Worm (Caenorhabditis elegans) whole organism, dauer: Measurements from ENCODE around the gene F55G11.6.

ENCODE experiments used
- unc-62 ChIP-seq: sonication (generic microtip); optimal IDR thresholded peaks from 2 replicates; lab custom pipeline; 2017; ENCODE audit warnings: missing biosample characterization, missing genetic modification reagents, missing genetic modification characterization

The F55G11.6 gene

DNA sequence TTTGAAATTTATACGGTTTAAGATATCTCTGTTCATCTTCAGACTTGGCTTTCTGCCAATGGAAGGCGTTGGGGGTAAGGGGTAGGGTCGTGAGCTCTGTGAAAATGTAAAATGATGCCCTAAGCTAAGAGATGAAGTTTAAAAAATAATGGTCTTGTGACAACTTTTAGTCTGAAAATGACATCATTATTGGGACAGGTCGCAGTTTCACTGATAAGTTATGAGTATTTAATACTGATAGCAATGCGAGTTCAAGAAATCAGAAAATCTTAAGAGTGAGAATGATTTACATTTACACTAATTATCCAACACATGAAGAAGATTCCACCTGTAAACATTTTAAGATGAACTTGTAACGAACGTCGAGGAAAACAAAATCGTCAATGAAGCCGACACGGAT lies 6.8 kb downstream of the F55G11.6 start:
- TF ChIP-seq unc-62 (GFP tag; lab: Kevin White, UChicago): no peak

DNA sequence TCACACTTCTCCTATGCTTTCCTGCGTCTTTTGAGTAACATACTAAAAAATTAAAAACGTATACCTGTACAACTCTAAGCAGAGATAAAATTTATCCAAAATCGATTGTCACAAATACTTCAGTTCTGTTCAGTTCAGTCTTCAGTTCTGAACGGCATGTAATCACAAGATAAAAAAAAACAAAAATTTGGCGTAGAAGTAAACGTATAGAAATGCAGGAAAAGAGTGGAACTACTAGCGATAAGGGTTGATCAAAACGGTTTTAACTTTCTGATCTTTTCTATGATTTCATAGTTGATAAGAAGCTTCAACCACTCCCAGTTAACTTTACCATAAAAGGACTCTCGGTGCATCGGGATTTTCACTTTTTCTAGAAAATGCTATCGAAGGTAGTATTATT lies 7.2 kb downstream of the F55G11.6 start, which contains the start of gene dod-22:
Gene dod-22, plus strand, starts transcription at position 301 of the 400 bp plus-strand sequence.
- TF ChIP-seq unc-62 (GFP tag; lab: Kevin White, UChicago): no peak

DNA sequence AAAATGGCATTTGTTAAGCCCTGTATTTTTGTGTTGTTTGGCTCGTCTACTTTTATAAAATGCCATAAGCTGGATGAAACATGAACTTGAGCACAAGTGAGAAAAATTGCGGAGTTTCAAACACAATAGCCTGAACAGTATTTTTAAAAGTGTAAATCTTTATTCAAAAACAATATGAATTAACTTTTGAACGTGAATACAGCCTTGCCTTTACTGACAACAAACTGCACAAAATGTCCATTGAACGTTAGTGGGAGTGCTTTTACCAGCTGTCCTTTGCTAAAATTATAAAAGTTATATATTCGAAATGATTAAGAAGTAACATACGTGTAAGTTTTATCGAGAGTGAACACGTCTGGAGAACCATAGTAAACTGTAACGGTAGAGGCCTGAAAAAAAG lies 9.5 kb downstream of the F55G11.6 start:
- TF ChIP-seq unc-62 (GFP tag; lab: Kevin White, UChicago): no peak

DNA sequence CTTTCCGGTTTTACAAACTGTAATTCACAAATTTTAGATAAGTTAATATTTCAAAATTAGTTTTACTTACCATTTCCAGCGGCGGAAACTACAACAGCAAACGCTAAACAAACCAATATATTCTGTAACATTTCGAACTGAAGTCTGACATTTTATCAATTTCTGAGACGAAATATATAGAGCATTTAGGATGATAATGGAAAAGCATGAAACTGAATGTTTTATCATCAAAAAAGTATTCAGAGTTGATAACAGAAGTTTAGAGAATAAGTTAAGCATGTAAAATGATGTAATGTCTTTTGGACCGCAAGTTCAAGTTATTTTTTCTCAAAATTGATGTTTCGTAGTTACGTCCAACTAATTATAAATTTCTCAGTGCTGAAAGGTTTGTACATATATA lies 11.3 kb downstream of the F55G11.6 start, which contains the start of gene F55G11.2:
Gene F55G11.2, minus strand, starts transcription at position 149 of the 400 bp plus-strand sequence.
- TF ChIP-seq unc-62 (GFP tag; lab: Kevin White, UChicago): no peak

DNA sequence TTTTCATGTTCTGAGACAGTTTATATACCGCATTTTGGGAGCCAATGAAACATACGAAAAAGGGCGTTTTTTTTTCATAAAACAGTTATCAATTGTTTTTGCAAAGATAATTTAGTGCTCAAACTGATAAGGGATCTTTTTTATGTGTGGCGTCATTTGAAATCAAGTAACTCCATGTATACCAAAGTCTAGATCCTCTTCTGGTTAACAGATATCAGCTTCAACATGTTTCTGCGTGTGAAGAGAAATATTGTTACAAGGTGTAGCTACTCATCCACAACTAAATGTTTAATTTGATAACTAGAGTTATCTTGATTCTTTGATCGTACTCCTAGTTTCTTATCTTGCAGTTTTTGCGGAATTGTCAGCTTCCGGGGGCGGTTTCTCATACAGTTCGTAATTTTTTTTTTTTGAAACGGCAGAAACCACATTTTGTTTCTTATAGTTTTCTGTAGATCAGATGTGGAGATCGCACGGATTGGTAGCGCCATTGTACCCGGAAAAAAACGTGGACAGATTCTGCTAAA lies 14.2 kb downstream of the F55G11.6 start:
- no peak for TF ChIP-seq unc-62 (GFP tag; lab: Kevin White, UChicago)

DNA sequence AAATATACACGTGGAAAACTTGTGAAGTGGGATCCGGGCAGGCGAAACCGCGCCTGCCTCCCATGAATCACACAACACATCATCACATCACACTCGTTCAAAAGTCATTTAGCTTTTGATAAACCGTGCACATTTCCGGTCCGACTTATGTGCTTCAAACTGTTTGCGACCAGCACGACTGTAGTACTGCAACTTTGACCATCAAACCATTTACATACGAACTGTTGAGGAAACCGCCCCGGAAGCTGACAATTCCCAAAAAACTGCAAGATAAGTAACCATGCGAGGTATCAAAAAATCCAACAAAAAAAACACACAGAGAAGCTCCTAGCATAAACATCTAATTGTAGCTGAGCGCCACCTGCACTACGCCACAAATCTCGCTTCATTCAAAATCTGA lies 14.9 kb downstream of the F55G11.6 start:
- no peak for TF ChIP-seq unc-62 (GFP tag; lab: Kevin White, UChicago)

DNA sequence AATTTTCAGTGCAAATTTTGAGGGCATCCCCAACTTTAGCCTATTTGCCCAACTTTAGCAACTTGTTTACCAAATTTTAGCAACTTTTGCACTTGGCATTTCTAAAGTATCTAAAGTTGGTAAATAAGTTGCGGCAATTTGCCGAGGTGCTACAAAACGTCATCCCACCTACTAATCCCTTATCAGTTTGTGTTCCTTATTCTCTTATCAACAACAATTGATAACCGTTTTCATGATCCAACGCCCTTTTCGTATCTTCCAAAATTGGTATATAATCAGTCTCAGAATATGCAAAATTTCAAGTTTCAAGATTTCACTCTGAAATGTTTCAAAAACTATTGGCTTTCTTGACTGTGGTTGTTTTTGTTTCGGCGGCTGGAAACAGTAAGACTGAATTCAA lies 15.5 kb downstream of the F55G11.6 start, which contains the start of gene F55G11.4:
Gene F55G11.4, plus strand, starts transcription at position 289 of the 400 bp plus-strand sequence.
- no peak for TF ChIP-seq unc-62 (GFP tag; lab: Kevin White, UChicago)

DNA sequence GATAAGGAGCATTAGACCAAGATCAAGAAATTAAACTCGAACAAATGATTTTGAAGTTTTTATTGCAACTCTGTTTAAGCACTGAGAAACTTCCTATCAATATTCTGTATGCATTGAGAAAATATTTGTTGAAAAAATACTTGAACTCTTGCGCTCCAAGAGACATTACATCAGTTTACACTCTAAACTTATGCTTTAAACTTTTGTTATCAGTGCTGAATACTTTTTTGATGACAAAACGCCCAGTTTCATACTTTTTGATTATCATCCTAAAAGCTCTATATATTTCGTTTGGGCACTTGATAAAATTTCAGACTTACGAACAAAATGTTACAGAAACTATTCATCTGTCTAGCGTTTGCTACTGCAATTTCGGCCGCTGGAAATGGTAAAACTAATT lies 18.2 kb downstream of the F55G11.6 start, which contains the start of gene dod-17:
Gene dod-17, plus strand, starts transcription at position 323 of the 400 bp plus-strand sequence.
- no peak for TF ChIP-seq unc-62 (GFP tag; lab: Kevin White, UChicago)

DNA sequence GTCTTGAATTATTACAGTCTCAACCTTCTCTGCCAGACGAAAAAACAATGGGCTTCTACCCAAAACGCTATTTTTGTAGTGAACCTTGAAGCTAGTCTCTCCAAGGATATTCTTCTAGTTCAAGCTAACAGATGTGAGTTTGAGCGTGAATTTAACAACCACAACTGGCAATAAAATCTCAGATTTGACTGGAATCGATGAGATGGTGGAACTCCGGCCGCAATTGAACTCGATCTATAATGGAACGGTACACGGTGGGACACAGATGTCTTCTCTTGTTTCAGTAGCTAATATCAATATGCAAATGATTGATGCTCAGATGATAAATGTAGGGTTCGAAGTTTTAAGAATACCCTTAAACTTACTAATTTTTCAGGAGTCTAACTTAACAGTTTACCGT lies 19.8 kb downstream of the F55G11.6 start:
- no peak for TF ChIP-seq unc-62 (GFP tag; lab: Kevin White, UChicago)

DNA sequence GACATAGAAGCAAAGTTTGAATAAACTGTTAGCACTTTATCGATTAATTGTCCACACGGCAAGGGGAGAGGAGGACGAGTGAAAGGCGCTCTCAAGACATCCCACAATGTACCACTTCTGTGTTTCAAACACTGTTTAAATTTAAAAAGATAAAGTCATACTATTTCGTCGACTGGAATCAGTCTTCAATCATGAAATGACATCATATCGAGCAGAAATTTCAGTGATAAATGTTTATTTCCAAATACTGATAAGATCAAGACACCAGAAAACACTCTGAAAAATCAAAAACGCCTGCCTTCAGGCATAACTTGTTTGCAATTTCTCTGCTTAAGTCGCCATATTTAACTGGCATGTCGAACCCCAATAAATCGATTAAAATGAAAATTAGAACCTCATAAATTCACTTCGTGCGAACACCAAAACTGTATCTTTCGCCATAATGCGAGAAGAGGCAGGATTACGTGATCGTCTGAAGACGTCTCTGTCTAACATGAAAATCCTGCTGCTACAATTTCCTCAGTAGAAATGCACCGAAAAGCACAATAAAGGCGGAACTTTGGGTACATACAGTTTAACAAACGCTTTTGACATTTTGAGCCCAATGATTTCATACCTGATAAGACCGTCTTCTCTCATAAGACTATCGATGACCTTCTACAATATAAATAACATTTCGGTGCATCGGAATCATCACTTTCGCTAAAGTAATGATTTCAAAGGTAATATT lies 20.6 kb downstream of the F55G11.6 start, which contains the start of gene K10D11.2:
Gene K10D11.2, plus strand, starts transcription at position 680 of the 730 bp plus-strand sequence.
- no peak for TF ChIP-seq unc-62 (GFP tag; lab: Kevin White, UChicago)

DNA sequence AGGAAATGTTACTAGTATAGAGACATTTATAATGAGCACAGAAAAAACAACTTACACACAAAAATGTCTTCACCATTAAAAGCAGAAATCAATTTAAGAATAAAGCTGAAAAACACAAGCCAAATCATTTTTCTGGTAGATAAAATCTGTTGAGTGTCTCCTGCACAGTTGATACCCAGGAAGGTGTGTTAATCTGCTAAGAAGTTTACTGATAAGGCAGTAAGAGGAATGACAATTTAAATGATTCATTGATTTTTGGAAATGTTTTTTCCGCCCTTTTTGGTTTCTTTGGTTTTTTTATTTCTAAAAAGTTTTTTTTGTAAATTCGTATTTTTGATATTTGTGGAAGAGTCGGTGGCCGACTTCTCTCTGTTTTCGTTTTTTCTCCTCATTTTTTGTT lies 28.1 kb downstream of the F55G11.6 start, which contains the start of gene K10D11.3:
Gene K10D11.3, minus strand, starts transcription at position 174 of the 400 bp plus-strand sequence.
- no peak for TF ChIP-seq unc-62 (GFP tag; lab: Kevin White, UChicago)

DNA sequence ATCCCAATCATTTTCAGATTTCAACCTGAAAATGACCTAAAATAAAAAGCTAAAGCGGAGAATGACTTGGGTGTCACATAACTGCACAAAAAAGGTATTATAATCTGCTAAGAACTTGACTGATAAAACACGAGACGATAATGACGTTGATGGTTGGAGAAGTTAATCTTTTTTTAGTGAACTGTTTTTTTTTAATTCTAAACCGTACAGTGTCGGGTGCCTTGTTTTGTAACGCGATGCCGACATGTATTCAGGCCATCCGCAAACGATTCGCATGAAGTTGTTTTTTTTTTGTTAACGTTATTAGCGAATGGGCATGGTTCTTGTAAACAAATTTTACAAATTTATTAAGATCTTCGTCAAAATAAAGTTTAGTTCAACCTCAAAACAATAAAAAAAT lies 31.5 kb downstream of the F55G11.6 start, which contains the start of gene K10D11.6:
Gene K10D11.6, minus strand, starts transcription at position 101 of the 400 bp plus-strand sequence.
- TF ChIP-seq unc-62 (GFP tag; lab: Kevin White, UChicago): no peak

DNA sequence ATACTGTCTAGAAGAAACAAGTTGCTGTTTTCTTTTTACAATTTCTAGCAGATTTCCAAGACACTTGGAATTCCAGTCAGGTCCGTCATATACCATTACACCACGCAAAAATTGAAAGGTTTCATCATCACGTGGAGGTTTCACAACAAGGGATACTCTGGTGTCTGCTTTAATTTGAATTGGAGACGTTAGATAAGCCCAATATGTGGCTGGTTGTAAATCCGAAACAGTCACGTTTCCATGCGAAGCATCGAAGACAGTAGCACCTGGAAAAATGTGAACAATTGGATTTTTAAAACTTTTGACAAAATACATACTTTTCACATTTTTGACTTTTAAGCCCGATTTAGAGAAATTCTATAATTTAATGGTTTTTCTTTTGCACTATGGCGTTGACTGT lies 32.8 kb downstream of the F55G11.6 start:
- TF ChIP-seq unc-62 (GFP tag; lab: Kevin White, UChicago): no peak

DNA sequence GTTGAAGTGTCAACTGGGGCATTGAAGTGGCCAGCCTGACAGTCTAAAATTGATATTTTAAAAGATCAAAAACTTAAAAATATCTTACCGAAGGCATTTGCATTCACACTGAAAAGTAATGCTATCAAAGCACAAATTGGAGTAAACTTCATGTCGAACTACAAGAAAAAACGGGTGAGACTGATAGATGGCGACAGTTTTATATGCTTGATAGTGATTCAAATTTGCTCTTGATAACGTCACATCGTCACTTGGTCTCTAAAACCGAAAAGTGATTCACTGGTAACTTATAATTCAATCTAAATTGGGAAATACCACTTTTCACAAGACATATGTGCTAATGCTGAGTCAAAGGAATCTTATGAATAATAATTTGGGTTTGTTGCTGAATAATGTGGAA lies 33.8 kb downstream of the F55G11.6 start, which contains the start of gene K10D11.5:
Gene K10D11.5, minus strand, starts transcription at position 215 of the 400 bp plus-strand sequence.
- no peak for TF ChIP-seq unc-62 (GFP tag; lab: Kevin White, UChicago)

DNA sequence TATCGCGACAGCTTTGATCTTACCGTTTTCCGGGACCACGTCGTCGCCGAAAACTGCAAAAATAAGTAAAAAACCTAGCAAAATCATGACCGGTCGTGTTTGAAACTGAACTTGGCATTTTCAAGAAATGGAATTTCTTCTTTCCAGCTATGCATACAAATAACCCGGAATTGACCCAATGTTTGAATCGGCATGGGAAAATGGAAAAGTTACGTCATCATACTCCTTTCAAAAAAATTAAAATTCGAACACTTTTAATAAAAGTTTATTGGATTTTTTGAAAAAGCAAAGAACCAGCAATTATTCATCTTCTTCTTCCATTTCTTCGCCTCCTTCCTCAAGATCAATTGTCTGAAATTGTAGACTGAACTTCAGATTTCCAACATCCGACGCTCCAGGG lies 36.5 kb downstream of the F55G11.6 start, which contains the start of gene K10D11.4:
Gene K10D11.4, minus strand, starts transcription at position 101 of the 400 bp plus-strand sequence.
- no peak for TF ChIP-seq unc-62 (GFP tag; lab: Kevin White, UChicago)

DNA sequence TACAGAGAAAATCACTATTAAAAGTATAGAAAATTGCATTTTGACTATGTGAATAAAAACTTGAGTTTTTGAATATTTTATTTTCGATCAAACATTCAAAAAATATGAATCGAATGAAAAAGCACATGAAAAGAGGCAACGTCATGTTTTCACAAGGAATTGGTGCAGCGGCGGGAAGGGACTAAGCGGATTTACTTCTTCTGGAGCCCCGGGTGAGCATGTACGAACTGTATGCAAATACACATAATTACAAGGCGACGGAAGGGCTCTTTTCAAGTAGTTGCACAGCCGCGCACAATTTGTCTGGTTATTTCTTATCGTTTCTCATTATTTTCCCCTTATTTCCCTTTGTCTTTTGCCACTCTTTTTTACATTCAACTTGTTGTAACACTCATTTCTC lies 38.1 kb downstream of the F55G11.6 start, which contains the start of gene K10D11.7:
Gene K10D11.7, minus strand, starts transcription at position 101 of the 400 bp plus-strand sequence.
- no peak for TF ChIP-seq unc-62 (GFP tag; lab: Kevin White, UChicago)
